Fruit fly (Drosophila melanogaster): ENCODE measurements around the gene p115.

DNA sequence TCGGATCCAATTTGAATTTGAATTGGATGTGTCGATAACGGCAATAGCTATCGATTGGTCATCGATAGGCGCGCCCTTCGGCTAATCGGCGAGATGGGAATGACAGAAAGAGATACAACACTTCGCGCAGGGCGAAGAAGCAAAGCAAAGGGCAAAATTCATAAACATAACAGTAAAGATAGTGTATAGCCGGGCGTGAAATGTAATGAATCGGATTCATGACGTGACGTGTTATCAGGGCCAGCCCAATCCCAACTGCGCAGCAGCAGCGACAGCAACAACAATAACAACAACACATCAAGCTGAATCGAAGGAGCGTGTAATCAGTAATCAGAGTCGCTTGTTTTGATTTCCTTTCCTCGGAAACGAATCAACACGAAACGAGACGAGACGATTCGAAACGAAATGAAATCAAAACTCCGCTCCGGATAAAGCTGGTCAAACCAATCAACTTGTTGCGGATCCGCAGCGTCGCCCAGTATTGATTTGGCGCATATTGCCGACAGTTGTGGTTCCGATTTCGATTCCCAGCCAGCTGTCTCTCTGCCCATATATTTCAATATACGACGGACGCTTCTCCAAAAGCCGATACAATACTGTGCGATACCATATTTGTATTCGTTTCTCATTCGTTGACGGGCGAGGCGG lies 18.3 kb downstream of the p115 start, which contains the start of gene snz:
- no peak for TF ChIP-seq Mio (GFP tag; optimal IDR thresholded peaks at IDR 0.05)
- no peak for TF ChIP-seq Hnf4 (GFP tag; optimal IDR thresholded peaks at IDR 0.05)
- TF ChIP-seq Abd-B (GFP tag; optimal IDR thresholded peaks at IDR 0.05) = no peak
- TF ChIP-seq Hr78 (GFP tag; optimal IDR thresholded peaks at IDR 0.05) = no peak
- no peak for TF ChIP-seq HLH106 (tag; optimal IDR thresholded peaks at IDR 0.05)
- no peak for TF ChIP-seq foxo (GFP tag; optimal IDR thresholded peaks at IDR 0.05)
- no peak for TF ChIP-seq rgr (GFP tag; optimal IDR thresholded peaks at IDR 0.05)
- no peak for TF ChIP-seq br (GFP tag; optimal IDR thresholded peaks at IDR 0.05)
- no peak for TF ChIP-seq psq (GFP tag; optimal IDR thresholded peaks at IDR 0.05)
- TF ChIP-seq N (GFP tag; optimal IDR thresholded peaks at IDR 0.05) = no peak
